Worm (Caenorhabditis elegans) whole organism, L3 larva: ENCODE data around the gene hmg-11.

Experiments used
- ceh-9 ChIP-seq: sonication (generic microtip); optimal IDR thresholded peaks from 2 replicates; lab custom pipeline; 2018; ENCODE audit warnings: missing biosample characterization, missing genetic modification characterization
- nhr-11 ChIP-seq: fragments of 150-350 bp; optimal IDR thresholded peaks from 2 replicates; lab custom pipeline; 2014; ENCODE audit warnings: missing biosample characterization, missing genetic modification characterization
- nhr-76 ChIP-seq: fragments of 150-350 bp; sonication (generic microtip); optimal IDR thresholded peaks from 5 replicates; lab custom pipeline; 2014; ENCODE audit warnings: missing biosample characterization, missing genetic modification characterization
- nhr-77 ChIP-seq: fragments of 150-350 bp; optimal IDR thresholded peaks from 2 replicates; lab custom pipeline; 2014; ENCODE audit warnings: missing biosample characterization, missing genetic modification characterization
- sea-2 ChIP-seq: fragments of 150-350 bp; sonication (generic microtip); optimal IDR thresholded peaks from 4 replicates; lab custom pipeline; 2014; ENCODE audit warnings: missing biosample characterization, missing genetic modification reagents, missing genetic modification characterization
- ztf-11 ChIP-seq: fragments of 150-350 bp; optimal IDR thresholded peaks from 2 replicates; lab custom pipeline; 2014; ENCODE audit warnings: missing biosample characterization, missing genetic modification characterization

DNA sequence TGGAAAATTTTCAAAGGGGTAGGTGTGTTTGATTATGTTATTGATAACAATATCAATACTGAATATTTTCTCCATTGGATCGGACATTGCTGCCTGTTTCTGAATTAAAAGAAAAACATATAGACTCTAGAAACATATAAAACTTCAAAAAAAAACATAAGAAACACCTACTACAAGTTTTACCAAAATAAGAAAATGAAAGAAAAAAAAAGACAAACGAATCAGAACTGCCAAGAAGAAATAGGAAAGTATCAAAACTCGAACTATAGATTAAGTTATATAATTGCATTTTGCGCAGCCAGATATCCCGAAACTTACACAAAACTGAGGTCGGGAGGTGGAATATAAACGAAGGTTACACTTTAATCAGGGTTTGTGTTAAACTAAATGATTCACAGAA is 7.5 kb upstream of the hmg-11 start, which contains the start of gene T05A7.11:
- TF ChIP-seq nhr-76 (tag; lab: Kevin White, UChicago) (no peak), nhr-11 (tag; lab: Kevin White, UChicago) (no peak), ztf-11 (tag; lab: Kevin White, UChicago) (no peak), nhr-77 (tag; lab: Kevin White, UChicago) (no peak), ceh-9 (tag; lab: Kevin White, UChicago) (no peak), sea-2 (GFP tag; lab: Kevin White, UChicago) (no peak)
